Worm (Caenorhabditis elegans): Measurements from ENCODE around the gene ssq-3.

The ssq-3 gene

DNA sequence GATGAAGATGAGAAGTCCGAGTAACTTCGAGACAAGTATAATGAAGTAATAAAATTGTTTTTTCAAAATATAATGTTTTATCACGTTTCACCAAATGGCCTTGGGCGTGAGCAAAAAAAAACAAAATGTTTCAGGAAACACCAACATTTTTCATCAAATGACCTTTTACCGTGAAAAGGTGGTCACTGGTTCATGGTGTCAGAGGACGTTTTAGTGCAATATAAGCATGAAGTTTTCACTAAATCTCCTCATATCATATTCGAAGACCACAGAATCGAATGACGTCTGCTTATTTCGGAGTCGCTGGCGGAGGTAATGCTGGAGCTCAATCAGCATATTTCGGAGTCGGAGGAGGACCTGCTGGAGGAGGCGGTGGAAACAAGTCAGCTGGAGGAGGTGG, at the start of gene ssq-3, which contains the start of gene ZC477.7:
ssq-3 (plus strand) TSS at position 251 of the 400 bp plus-strand sequence.
ZC477.7 (minus strand) TSS at position 101 of the 400 bp plus-strand sequence.
- no peak for TF ChIP-seq ZK546.5 (tag; optimal IDR thresholded peaks at IDR 0.05)
- no peak for TF ChIP-seq ztf-4 (tag; optimal IDR thresholded peaks at IDR 0.05)
- no peak for TF ChIP-seq lin-39 (tag; optimal IDR thresholded peaks at IDR 0.05)
- no peak for TF ChIP-seq hmg-11 (tag; optimal IDR thresholded peaks at IDR 0.05)
- no peak for TF ChIP-seq snpc-4 (tag; optimal IDR thresholded peaks at IDR 0.05)
- no peak for TF ChIP-seq daf-12 (tag; optimal IDR thresholded peaks at IDR 0.05)
- no peak for TF ChIP-seq nhr-11 (tag; optimal IDR thresholded peaks at IDR 0.05)
- no peak for TF ChIP-seq fos-1 (tag; optimal IDR thresholded peaks at IDR 0.05)
- no peak for TF ChIP-seq mdl-1 (tag; optimal IDR thresholded peaks at IDR 0.05)
- TF ChIP-seq ceh-16 (tag; optimal IDR thresholded peaks at IDR 0.05): no peak
- no peak for TF ChIP-seq nfya-1 (tag; optimal IDR thresholded peaks at IDR 0.05; ENCODE audit: insufficient read depth)

DNA sequence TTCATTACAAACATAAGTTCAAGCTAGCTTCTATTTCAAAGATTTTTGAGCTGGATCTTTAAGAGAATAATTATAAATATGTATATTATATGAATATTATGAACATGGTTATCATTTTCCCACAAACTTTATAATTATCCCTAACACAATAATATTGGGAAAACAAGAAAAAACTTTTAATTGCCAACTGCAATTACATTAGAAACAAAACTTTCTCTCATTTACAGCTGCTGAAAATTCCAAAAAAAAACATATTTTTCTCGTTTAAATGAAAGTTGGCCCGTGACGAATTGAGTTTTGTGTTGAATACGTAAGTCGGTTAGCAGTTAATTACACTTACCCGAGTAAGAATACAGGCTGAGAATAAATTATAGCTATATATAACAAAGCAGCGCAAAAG, 48.7 kb upstream of the ssq-3 start:
- TF ChIP-seq elt-2 (tag; optimal IDR thresholded peaks at IDR 0.05): no peak
- no peak for TF ChIP-seq fkh-10 (GFP tag; optimal IDR thresholded peaks at IDR 0.05)
- TF ChIP-seq nhr-77 (tag; optimal IDR thresholded peaks at IDR 0.05): no peak
- no peak for TF ChIP-seq nhr-25 (tag; optimal IDR thresholded peaks at IDR 0.05)
- no peak for TF ChIP-seq nhr-11 (tag; optimal IDR thresholded peaks at IDR 0.05)
- no peak for TF ChIP-seq ceh-82 (tag; optimal IDR thresholded peaks at IDR 0.05)
- no peak for TF ChIP-seq R02D3.7 (tag; optimal IDR thresholded peaks at IDR 0.05)

DNA sequence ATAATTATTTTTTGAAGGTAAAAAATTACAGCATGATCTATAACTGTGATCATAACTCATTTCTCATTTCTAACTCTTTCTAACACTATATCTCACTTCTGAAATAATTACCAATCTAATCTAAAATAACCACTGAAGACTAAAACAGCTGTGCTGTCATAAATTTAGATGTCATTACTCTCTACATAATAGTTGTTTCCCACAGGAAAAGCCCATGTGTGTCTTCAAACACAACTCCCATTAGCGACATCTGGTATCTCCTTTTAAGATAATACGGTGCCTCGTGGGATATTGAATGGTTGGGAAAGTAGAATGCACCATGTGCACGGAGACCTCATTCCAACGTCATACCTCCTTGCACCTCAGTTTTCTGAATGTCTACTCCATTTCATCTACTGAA, 46.4 kb upstream of the ssq-3 start, which contains the start of gene Y43B11AL.1:
Y43B11AL.1 (plus strand) TSS at position 301 of the 400 bp plus-strand sequence.
- TF ChIP-seq mml-1 (tag; optimal IDR thresholded peaks at IDR 0.05): no peak
- TF ChIP-seq ztf-11 (tag; optimal IDR thresholded peaks at IDR 0.05): no peak
- TF ChIP-seq snpc-4 (tag; optimal IDR thresholded peaks at IDR 0.05): no peak
- no peak for TF ChIP-seq fos-1 (tag; optimal IDR thresholded peaks at IDR 0.05)
- no peak for TF ChIP-seq nfya-1 (tag; optimal IDR thresholded peaks at IDR 0.05; ENCODE audit: insufficient read depth)
- TF ChIP-seq ama-1 (optimal IDR thresholded peaks at IDR 0.05): no peak
- no peak for TF ChIP-seq tbx-2 (tag; optimal IDR thresholded peaks at IDR 0.05)
- TF ChIP-seq nhr-11 (tag; optimal IDR thresholded peaks at IDR 0.05): no peak
- no peak for TF ChIP-seq nhr-43 (tag; optimal IDR thresholded peaks at IDR 0.05; ENCODE audit: poor library complexity, severe bottlenecking)
- TF ChIP-seq fkh-2 (tag; optimal IDR thresholded peaks at IDR 0.05): no peak
- no peak for TF ChIP-seq unc-62 (GFP tag; optimal IDR thresholded peaks at IDR 0.05)
- no peak for TF ChIP-seq nhr-77 (tag; optimal IDR thresholded peaks at IDR 0.05)
- no peak for TF ChIP-seq aly-2 (tag; optimal IDR thresholded peaks at IDR 0.05)
- TF ChIP-seq ceh-9 (tag; optimal IDR thresholded peaks at IDR 0.05): no peak
- TF ChIP-seq elt-1 (tag; optimal IDR thresholded peaks at IDR 0.05): no peak
- TF ChIP-seq ceh-28 (tag; optimal IDR thresholded peaks at IDR 0.05): no peak
- TF ChIP-seq pha-4 (tag; optimal IDR thresholded peaks at IDR 0.05): no peak
- no peak for TF ChIP-seq R02D3.7 (tag; optimal IDR thresholded peaks at IDR 0.05)
- TF ChIP-seq nhr-67 (tag; optimal IDR thresholded peaks at IDR 0.05): no peak

DNA sequence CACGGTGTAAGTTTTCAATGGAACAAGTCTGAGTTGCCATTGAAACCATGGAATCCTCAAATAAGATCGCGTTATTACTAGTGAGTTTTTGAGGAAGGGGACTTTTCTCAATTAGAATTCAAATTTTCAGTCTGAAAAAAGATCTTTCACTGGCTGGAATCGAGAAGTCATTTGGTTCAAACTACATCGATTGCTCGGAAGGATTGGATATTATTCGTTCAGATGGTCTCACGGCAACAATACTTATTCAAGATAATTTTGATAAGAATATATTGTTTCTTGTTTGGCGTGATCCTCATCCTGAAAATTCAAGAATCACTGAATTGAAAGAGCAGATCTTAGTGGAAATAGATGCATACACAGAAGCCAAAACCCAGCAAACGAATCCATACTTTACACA, 44.0 kb upstream of the ssq-3 start:
- TF ChIP-seq ZK546.5 (tag; optimal IDR thresholded peaks at IDR 0.05) (no peak), nhr-25 (tag; optimal IDR thresholded peaks at IDR 0.05) (no peak), pha-4 (tag; optimal IDR thresholded peaks at IDR 0.05) (no peak), ztf-4 (tag; optimal IDR thresholded peaks at IDR 0.05) (no peak), unc-62 (GFP tag; optimal IDR thresholded peaks at IDR 0.05) (no peak), aly-2 (tag; optimal IDR thresholded peaks at IDR 0.05) (no peak), hmg-11 (tag; optimal IDR thresholded peaks at IDR 0.05) (no peak), eor-1 (tag; optimal IDR thresholded peaks at IDR 0.05) (no peak), fos-1 (tag; optimal IDR thresholded peaks at IDR 0.05) (no peak)

DNA sequence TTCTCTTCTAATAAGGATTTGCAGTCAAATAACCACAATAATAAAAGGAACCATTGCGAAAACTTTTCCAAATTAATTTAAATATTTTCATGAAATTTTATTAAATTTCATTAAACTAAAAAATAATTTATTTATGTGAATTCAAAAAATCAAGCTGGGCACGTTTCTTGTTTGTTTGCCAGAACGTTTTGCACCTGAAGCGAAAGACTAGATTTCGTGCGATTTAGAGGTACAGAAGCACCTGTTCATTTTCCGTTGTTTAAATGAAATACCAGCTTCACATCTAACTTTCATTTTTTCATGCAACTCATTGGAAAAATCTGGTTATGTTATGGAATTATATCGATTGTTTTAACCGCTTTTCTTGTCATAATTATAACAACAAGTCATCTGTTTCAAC, 39.3 kb upstream of the ssq-3 start, which contains the start of gene srg-48:
srg-48 (plus strand) TSS at position 301 of the 400 bp plus-strand sequence.
- TF ChIP-seq sea-2 (GFP tag; optimal IDR thresholded peaks at IDR 0.05): no peak
- no peak for TF ChIP-seq ama-1 (optimal IDR thresholded peaks at IDR 0.05)

DNA sequence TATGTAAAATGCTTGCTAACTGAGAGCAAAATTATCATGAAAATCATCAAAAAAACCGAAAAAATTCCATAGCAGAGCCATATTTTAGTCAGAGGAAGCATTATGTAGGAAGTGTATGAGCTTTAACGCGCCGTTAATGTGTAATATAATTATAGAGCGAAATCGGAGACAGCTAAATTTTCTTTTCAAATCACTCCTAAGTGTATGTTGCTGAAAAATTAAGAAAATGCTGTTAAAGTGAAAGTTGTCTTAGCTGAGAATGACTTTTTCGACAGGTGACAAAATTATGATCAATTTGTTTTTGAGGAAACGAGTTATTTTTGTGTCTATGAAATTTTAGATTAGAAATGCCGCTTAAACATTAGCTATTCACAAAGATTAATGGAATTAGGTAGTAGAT, 36.3 kb upstream of the ssq-3 start, which contains the start of gene srg-50:
srg-50 (minus strand) TSS at position 101 of the 400 bp plus-strand sequence.
- no peak for TF ChIP-seq elt-3 (tag; optimal IDR thresholded peaks at IDR 0.05)
- no peak for TF ChIP-seq fkh-2 (tag; optimal IDR thresholded peaks at IDR 0.05)
- TF ChIP-seq lin-15B (tag; optimal IDR thresholded peaks at IDR 0.05): no peak
- TF ChIP-seq zag-1 (tag; optimal IDR thresholded peaks at IDR 0.05): no peak
- TF ChIP-seq ztf-4 (tag; optimal IDR thresholded peaks at IDR 0.05): no peak
- no peak for TF ChIP-seq hmg-11 (tag; optimal IDR thresholded peaks at IDR 0.05)
- TF ChIP-seq nhr-25 (tag; optimal IDR thresholded peaks at IDR 0.05): no peak
- TF ChIP-seq R02D3.7 (tag; optimal IDR thresholded peaks at IDR 0.05): no peak
- no peak for TF ChIP-seq skn-1 (tag; optimal IDR thresholded peaks at IDR 0.05)
- no peak for TF ChIP-seq snpc-4 (tag; optimal IDR thresholded peaks at IDR 0.05)

Measured in whole organism, L3 larva.